Worm (Caenorhabditis elegans): ENCODE data around the gene F16H6.7.
"Not testable (repeated sequence)": the region's sequence is repeated elsewhere in the genome, so short reads cannot be mapped to it uniquely, and the experiment has no call there.

Gene F16H6.7

DNA sequence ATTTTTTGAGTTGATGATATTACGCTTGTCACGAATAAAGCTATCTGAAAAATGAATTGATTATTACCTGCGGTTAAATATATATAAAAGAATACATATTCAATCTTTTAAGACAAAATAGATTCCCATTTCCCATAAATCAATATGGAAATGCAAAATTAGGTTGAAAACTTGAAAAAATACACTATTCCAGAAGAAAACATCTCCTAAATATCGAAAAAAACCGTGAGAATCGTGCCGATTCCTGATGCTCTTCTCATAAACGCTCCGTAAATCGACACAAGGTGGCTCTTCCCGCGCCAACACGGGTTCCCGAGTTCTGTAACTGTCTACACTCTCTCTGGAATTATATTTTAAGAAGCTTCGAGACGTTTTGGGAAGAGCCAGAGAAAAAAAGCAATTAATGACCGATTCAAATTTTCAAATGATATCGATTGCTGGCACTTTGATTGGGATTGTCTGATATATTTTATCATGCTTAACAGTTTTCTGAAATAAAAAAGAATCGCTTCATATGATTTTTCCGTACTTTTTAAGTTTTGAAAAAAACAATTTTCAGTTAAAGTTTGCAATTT, 27.8 kb upstream of the F16H6.7 start, which contains the start of gene R10E8.3:
R10E8.3 (minus strand) TSS at position 51 of the 575 bp plus-strand sequence.
- no peak for TF ChIP-seq lin-13 (GFP tag; optimal IDR thresholded peaks at IDR 0.05)
- TF ChIP-seq lin-35 (GFP tag; optimal IDR thresholded peaks at IDR 0.05): peak in 1 of 2 experiments; percentile 4

DNA sequence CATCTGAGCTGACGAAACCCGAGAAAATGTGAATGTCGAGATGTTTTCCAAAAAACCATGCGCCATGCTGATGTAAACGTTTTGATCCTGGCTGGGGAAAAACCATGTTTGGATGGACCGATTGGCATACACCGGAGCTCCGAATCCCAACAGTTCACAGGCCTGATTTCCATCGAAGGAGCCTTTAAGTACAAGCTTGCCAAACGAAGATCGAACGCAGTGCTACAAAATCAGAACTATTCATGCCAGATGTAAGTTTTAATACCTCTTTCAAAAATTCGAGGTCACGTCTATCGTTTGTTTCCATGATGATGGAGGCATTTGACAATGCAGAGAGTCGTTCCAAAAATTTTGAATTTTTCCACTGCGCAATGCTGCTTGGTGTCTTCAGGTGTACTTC, 26.8 kb upstream of the F16H6.7 start:
- no peak for TF ChIP-seq zip-4 (GFP tag; optimal IDR thresholded peaks at IDR 0.05)
- no peak for TF ChIP-seq unc-98 (GFP tag; IDR thresholded peaks at IDR 0.05)
- TF ChIP-seq lir-3 (tag; optimal IDR thresholded peaks at IDR 0.05; ENCODE audit: poor library complexity): no peak

DNA sequence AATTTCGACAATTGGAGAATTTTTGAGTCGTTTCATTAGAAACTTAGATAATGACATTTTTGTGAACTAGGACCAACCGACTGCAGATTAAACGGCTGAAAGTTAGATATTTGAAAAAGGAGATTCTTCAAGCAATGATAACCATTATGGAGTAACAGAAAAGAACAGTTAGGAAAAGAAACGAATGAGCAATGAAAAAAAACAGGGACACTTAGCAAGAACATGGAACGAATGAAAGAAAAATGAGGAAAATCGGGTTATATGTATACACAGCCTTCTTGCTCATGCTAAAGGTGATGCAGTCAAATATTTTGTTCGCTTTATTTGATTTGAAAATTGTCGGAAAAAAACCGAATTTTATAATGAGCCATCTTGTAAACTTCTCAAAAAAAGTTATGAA, 15.4 kb upstream of the F16H6.7 start, which contains the start of gene F16H6.10:
F16H6.10 (minus strand) TSS at position 101 of the 400 bp plus-strand sequence.
- TF ChIP-seq ets-5 (GFP tag; IDR thresholded peaks at IDR 0.05) (no peak), aly-2 (tag; optimal IDR thresholded peaks at IDR 0.05) (no peak), lin-14 (GFP tag; optimal IDR thresholded peaks at IDR 0.05) (no peak), elt-3 (tag; optimal IDR thresholded peaks at IDR 0.05) (no peak), xbp-1 (tag; optimal IDR thresholded peaks at IDR 0.05) (no peak), unc-86 (tag; optimal IDR thresholded peaks at IDR 0.05) (no peak), vab-15 (tag; optimal IDR thresholded peaks at IDR 0.05) (no peak), jun-1 (tag; optimal IDR thresholded peaks at IDR 0.05) (no peak), C16A3.4 (tag; optimal IDR thresholded peaks at IDR 0.05) (no peak), fkh-10 (GFP tag; optimal IDR thresholded peaks at IDR 0.05) (no peak), mef-2 (tag; optimal IDR thresholded peaks at IDR 0.05) (no peak), ama-1 (optimal IDR thresholded peaks at IDR 0.05) (no peak), C04F5.9 (tag; optimal IDR thresholded peaks at IDR 0.05) (no peak), nhr-77 (tag; optimal IDR thresholded peaks at IDR 0.05) (no peak), sup-37 (GFP tag; optimal IDR thresholded peaks at IDR 0.05) (no peak), egl-13 (tag; optimal IDR thresholded peaks at IDR 0.05) (no peak), skn-1 (tag; optimal IDR thresholded peaks at IDR 0.05) (no peak)

DNA sequence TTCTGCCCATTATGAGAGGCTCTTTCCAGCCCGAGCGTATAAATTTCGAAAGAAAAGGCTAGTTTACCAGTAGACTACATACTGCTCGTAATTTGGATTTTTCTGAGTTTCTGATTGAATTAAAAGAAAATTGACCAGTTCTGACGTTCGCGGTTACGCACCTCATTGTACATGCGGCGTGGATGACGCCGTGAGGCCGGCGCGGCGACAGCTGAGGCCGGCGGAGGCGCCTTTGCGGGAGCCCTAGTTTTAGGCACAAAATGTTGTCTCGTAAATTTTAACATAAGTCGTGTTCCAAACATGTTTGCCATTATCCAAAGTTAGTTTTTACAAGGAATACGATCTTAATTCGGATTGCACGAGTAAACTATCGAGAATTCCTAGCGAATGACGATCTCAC, 7.8 kb upstream of the F16H6.7 start, which contains the start of gene F16H6.9:
F16H6.9 (plus strand) TSS at position 301 of the 400 bp plus-strand sequence.
- TF ChIP-seq ceh-82 (tag; optimal IDR thresholded peaks at IDR 0.05); nhr-19 (GFP tag; conservative IDR thresholded peaks at IDR 0.05); snpc-4 (tag; optimal IDR thresholded peaks at IDR 0.05): not testable (repeated sequence)

DNA sequence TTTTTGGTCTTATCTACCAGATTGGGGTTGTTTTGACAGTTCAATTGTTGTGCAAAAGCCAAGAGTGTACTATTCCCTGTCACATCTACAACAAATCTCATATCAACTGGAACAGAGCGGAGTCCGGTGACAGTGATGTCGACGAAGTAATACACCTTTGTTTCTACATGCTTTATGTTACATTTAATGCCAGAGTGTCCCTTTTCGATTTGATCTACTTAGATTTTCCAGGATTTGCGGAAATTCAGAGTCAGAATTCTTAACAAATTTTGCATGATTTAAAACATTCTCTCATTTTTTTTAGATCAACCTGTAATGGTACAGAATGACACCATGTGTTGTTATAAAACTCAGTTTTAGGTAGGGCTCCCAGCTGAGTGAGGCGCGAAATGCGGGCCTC, 7.2 kb upstream of the F16H6.7 start, which contains the start of gene F16H6.8:
F16H6.8 (minus strand) TSS at position 101 of the 400 bp plus-strand sequence.
- TF ChIP-seq pag-3 (tag; optimal IDR thresholded peaks at IDR 0.05; ENCODE audit: borderline replicate concordance, insufficient read depth); zag-1 (tag; optimal IDR thresholded peaks at IDR 0.05); tlp-1 (tag; optimal IDR thresholded peaks at IDR 0.05): not testable (repeated sequence)

DNA sequence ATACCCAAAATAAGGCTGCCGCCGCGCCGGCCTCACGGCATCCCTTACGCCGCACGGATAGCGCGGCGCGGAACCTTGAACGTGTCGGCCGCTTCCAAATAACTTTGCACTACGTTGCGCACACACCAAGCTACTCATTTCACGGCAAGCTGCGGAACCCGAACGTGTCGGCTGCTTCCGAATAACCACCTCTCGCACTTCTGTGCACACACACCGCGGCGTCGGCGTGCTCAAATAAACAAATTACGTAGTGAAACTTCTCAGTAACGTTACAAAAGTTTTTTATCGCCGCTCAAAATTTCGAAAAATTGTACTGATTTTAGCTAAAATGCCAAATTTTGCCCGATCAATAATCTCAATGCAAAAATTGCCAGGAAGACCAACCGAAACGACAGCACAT, 3.9 kb upstream of the F16H6.7 start:
- no peak for TF ChIP-seq lin-14 (GFP tag; optimal IDR thresholded peaks at IDR 0.05)
- no peak for TF ChIP-seq aha-1 (tag; optimal IDR thresholded peaks at IDR 0.05)
- TF ChIP-seq mep-1 (tag; optimal IDR thresholded peaks at IDR 0.05): no peak
- TF ChIP-seq blmp-1 (tag; optimal IDR thresholded peaks at IDR 0.05): no peak
- TF ChIP-seq ceh-82 (tag; optimal IDR thresholded peaks at IDR 0.05): no peak
- no peak for TF ChIP-seq sup-37 (GFP tag; optimal IDR thresholded peaks at IDR 0.05)
- no peak for TF ChIP-seq lin-13 (GFP tag; optimal IDR thresholded peaks at IDR 0.05)
- no peak for TF ChIP-seq xbp-1 (tag; optimal IDR thresholded peaks at IDR 0.05)
- no peak for TF ChIP-seq unc-62 (GFP tag; optimal IDR thresholded peaks at IDR 0.05)
- TF ChIP-seq ces-1 (GFP tag; optimal IDR thresholded peaks at IDR 0.05): no peak
- no peak for TF ChIP-seq F16B12.6 (tag; optimal IDR thresholded peaks at IDR 0.05)
- TF ChIP-seq nhr-90 (tag; optimal IDR thresholded peaks at IDR 0.05; ENCODE audit: poor library complexity): no peak
- no peak for TF ChIP-seq nhr-76 (tag; optimal IDR thresholded peaks at IDR 0.05)

All from whole organism, L1 larva.